Worm (Caenorhabditis elegans) whole organism, L4 larva: ENCODE results near the gene npl-4.2.

Experiments
- F44E2.7 ChIP-seq: fragments of 200-800 bp; sonication (Bioruptor generic); IDR thresholded peaks from 2 replicates; pipeline ENCODE4 v2.1.2; 2022; ENCODE audit warnings: missing genetic modification characterization, missing compliant biosample characterization
- T20F7.1 ChIP-seq: fragments of 200-800 bp; sonication (Bioruptor generic); optimal IDR thresholded peaks from 2 replicates; lab custom pipeline; 2018; ENCODE audit warnings: mild to moderate bottlenecking, missing genetic modification characterization, missing compliant biosample characterization
- T26A8.4 ChIP-seq: fragments of 200-800 bp; sonication (Bioruptor generic); IDR thresholded peaks from 2 replicates; pipeline ENCODE4 v1.3.6; 2022; ENCODE audit warnings: missing genetic modification characterization, missing compliant biosample characterization
- Y105C5A.15 ChIP-seq: fragments of 200-800 bp; sonication (Bioruptor generic); IDR thresholded peaks from 2 replicates; pipeline ENCODE4 v1.3.6; 2022; ENCODE audit warnings: missing genetic modification characterization, missing compliant biosample characterization
- ama-1 ChIP-seq: fragments of 150-350 bp; optimal IDR thresholded peaks from 2 replicates; lab custom pipeline; 2014; ENCODE audit warnings: inconsistent platforms, mixed read lengths
- attf-4 ChIP-seq: sonication (generic microtip); optimal IDR thresholded peaks from 3 replicates; lab custom pipeline; 2017; ENCODE audit warnings: missing biosample characterization, missing genetic modification characterization
- ceh-20 ChIP-seq: fragments of 200-800 bp; sonication (Bioruptor generic); IDR thresholded peaks from 2 replicates; pipeline ENCODE4 v1.3.6; 2022; ENCODE audit warnings: missing genetic modification reagents, missing genetic modification characterization, missing compliant biosample characterization
- ceh-32 ChIP-seq: sonication (generic microtip); optimal IDR thresholded peaks from 2 replicates; lab custom pipeline; 2016; ENCODE audit warnings: mild to moderate bottlenecking, missing genetic modification characterization, missing compliant biosample characterization; ENCODE audit not compliant: poor library complexity
- ctbp-1 ChIP-seq: fragments of 200-800 bp; sonication (Bioruptor generic); IDR thresholded peaks from 2 replicates; pipeline ENCODE4 v1.3.6; 2022; ENCODE audit warnings: missing genetic modification reagents, missing genetic modification characterization, missing compliant biosample characterization
- daf-16 ChIP-seq, 3 experiments: sonication (generic microtip); optimal IDR thresholded peaks; 2 replicates each; lab custom pipeline; 2016 to 2017; ENCODE audit warnings: missing genetic modification characterization in 3 of 3, missing genetic modification reagents in 3 of 3, mild to moderate bottlenecking in 2 of 3, missing compliant biosample characterization in 2 of 3, missing biosample characterization in 1 of 3, moderate library complexity in 1 of 3
- daf-19 ChIP-seq: fragments of 200-800 bp; sonication (Bioruptor generic); conservative IDR thresholded peaks from 2 replicates; pipeline ENCODE4 v1.3.6; 2022; ENCODE audit warnings: missing genetic modification characterization, missing compliant biosample characterization
- dmd-6 ChIP-seq: fragments of 200-800 bp; sonication (Bioruptor generic); IDR thresholded peaks from 2 replicates; pipeline ENCODE4 v1.3.6; 2022; ENCODE audit warnings: missing genetic modification reagents, missing genetic modification characterization, missing compliant biosample characterization
- dmd-8 ChIP-seq: fragments of 200-800 bp; sonication (Bioruptor generic); IDR thresholded peaks from 2 replicates; pipeline ENCODE4 v1.3.6; 2022; ENCODE audit warnings: missing genetic modification characterization, missing compliant biosample characterization
- dpl-1 ChIP-seq: fragments of 150-350 bp; optimal IDR thresholded peaks from 2 replicates; lab custom pipeline; 2014; ENCODE audit warnings: missing biosample characterization, missing genetic modification reagents, missing genetic modification characterization
- dve-1 ChIP-seq: sonication (generic microtip); optimal IDR thresholded peaks from 2 replicates; lab custom pipeline; 2017; ENCODE audit warnings: antibody characterized with exemption, mild to moderate bottlenecking, missing genetic modification characterization, missing compliant biosample characterization; ENCODE audit not compliant: insufficient read depth
- egl-43 ChIP-seq: fragments of 200-800 bp; sonication (Bioruptor generic); IDR thresholded peaks from 2 replicates; pipeline ENCODE4 v1.3.6; 2022; ENCODE audit warnings: missing genetic modification reagents, missing genetic modification characterization, missing compliant biosample characterization
- fos-1 ChIP-seq: fragments of 150-350 bp; optimal IDR thresholded peaks from 2 replicates; lab custom pipeline; 2014; ENCODE audit warnings: missing biosample characterization, missing genetic modification characterization
- gei-8 ChIP-seq: fragments of 200-800 bp; sonication (Bioruptor generic); optimal IDR thresholded peaks from 2 replicates; lab custom pipeline; 2018; ENCODE audit warnings: mild to moderate bottlenecking, missing genetic modification characterization, missing compliant biosample characterization
- hlh-11 ChIP-seq: fragments of 200-800 bp; sonication (Bioruptor generic); optimal IDR thresholded peaks from 2 replicates; lab custom pipeline; 2018; ENCODE audit warnings: mild to moderate bottlenecking, missing genetic modification characterization, missing compliant biosample characterization
- jun-1 ChIP-seq: fragments of 150-350 bp; optimal IDR thresholded peaks from 2 replicates; lab custom pipeline; 2014; ENCODE audit warnings: missing biosample characterization, missing genetic modification reagents, missing genetic modification characterization
- lin-1 ChIP-seq: fragments of 200-800 bp; sonication (Bioruptor generic); IDR thresholded peaks from 2 replicates; pipeline ENCODE4 v1.3.6; 2022; ENCODE audit warnings: missing genetic modification reagents, missing genetic modification characterization, missing compliant biosample characterization
- lin-13 ChIP-seq: fragments of 150-350 bp; optimal IDR thresholded peaks from 2 replicates; lab custom pipeline; 2014; ENCODE audit warnings: missing biosample characterization, missing genetic modification reagents, missing genetic modification characterization
- mdl-1 ChIP-seq, 2 experiments: fragments of 150-350 bp in 1 of 2; sonication (generic microtip) in 1 of 2; optimal IDR thresholded peaks; 2 replicates each; lab custom pipeline; 2014 to 2017; ENCODE audit warnings: missing biosample characterization in 2 of 2, missing genetic modification characterization in 2 of 2
- mes-2 ChIP-seq: sonication (generic microtip); optimal IDR thresholded peaks from 2 replicates; lab custom pipeline; 2016; ENCODE audit warnings: missing genotype, mild to moderate bottlenecking, missing genetic modification characterization, missing compliant biosample characterization; ENCODE audit not compliant: poor library complexity, severe bottlenecking
- mxl-2 ChIP-seq: fragments of 200-800 bp; sonication (Bioruptor generic); conservative IDR thresholded peaks from 2 replicates; pipeline ENCODE4 v1.3.6; 2022; ENCODE audit warnings: missing genetic modification reagents, missing genetic modification characterization, missing compliant biosample characterization
- mxl-3 ChIP-seq: fragments of 200-800 bp; sonication (Bioruptor generic); optimal IDR thresholded peaks from 2 replicates; lab custom pipeline; 2018; ENCODE audit warnings: mild to moderate bottlenecking, missing genetic modification characterization, missing compliant biosample characterization
- nhr-102 ChIP-seq: sonication (generic microtip); optimal IDR thresholded peaks from 2 replicates; lab custom pipeline; 2016; ENCODE audit warnings: mild to moderate bottlenecking, missing genetic modification characterization, moderate library complexity, missing compliant biosample characterization
- nhr-28 ChIP-seq: fragments of 150-350 bp; optimal IDR thresholded peaks from 2 replicates; lab custom pipeline; 2014; ENCODE audit warnings: missing biosample characterization, missing genetic modification characterization
- nhr-41 ChIP-seq: fragments of 200-800 bp; sonication (Bioruptor generic); IDR thresholded peaks from 2 replicates; pipeline ENCODE4 v1.3.6; 2022; ENCODE audit warnings: missing genetic modification reagents, missing genetic modification characterization, missing compliant biosample characterization
- nhr-48 ChIP-seq: sonication (generic microtip); optimal IDR thresholded peaks from 2 replicates; lab custom pipeline; 2016; ENCODE audit warnings: mild to moderate bottlenecking, missing genetic modification characterization, missing compliant biosample characterization
- nhr-77 ChIP-seq: fragments of 150-350 bp; optimal IDR thresholded peaks from 2 replicates; lab custom pipeline; 2014; ENCODE audit warnings: missing biosample characterization, missing genetic modification characterization
- php-3 ChIP-seq: fragments of 200-800 bp; sonication (Bioruptor generic); IDR thresholded peaks from 2 replicates; pipeline ENCODE4 v1.3.6; 2022; ENCODE audit warnings: missing genetic modification reagents, missing genetic modification characterization, missing compliant biosample characterization
- pqm-1 ChIP-seq: sonication (generic microtip); optimal IDR thresholded peaks from 2 replicates; lab custom pipeline; 2017; ENCODE audit warnings: missing biosample characterization, missing genetic modification characterization
- sdz-12 ChIP-seq: fragments of 200-800 bp; sonication (Bioruptor generic); optimal IDR thresholded peaks from 2 replicates; lab custom pipeline; 2018; ENCODE audit warnings: mild to moderate bottlenecking, missing genetic modification characterization, missing compliant biosample characterization
- skn-1 ChIP-seq: fragments of 150-350 bp; optimal IDR thresholded peaks from 2 replicates; lab custom pipeline; 2014; ENCODE audit warnings: missing biosample characterization, missing genetic modification characterization
- snpc-1.2 ChIP-seq: fragments of 200-800 bp; sonication (Bioruptor generic); IDR thresholded peaks from 2 replicates; pipeline ENCODE4 v1.3.6; 2022; ENCODE audit warnings: missing genetic modification reagents, missing genetic modification characterization, missing compliant biosample characterization
- snpc-4 ChIP-seq: fragments of 150-350 bp; optimal IDR thresholded peaks from 2 replicates; lab custom pipeline; 2014; ENCODE audit warnings: missing biosample characterization, missing genetic modification characterization
- spr-1 ChIP-seq: sonication (generic microtip); optimal IDR thresholded peaks from 2 replicates; lab custom pipeline; 2016; ENCODE audit warnings: mild to moderate bottlenecking, missing genetic modification characterization, missing compliant biosample characterization
- tag-97 ChIP-seq: fragments of 200-800 bp; sonication (Bioruptor generic); IDR thresholded peaks from 2 replicates; pipeline ENCODE4 v1.3.6; 2022; ENCODE audit warnings: missing genetic modification characterization, missing compliant biosample characterization
- tra-1 ChIP-seq: fragments of 200-800 bp; sonication (Bioruptor generic); IDR thresholded peaks from 2 replicates; pipeline ENCODE4 v1.3.6; 2022; ENCODE audit warnings: missing genetic modification reagents, missing genetic modification characterization, missing compliant biosample characterization
- unc-62 ChIP-seq, 3 experiments: fragments of 150-350 bp in 1 of 3; sonication (generic microtip); optimal IDR thresholded peaks in 2 of 3; peaks in 1 of 3; 1 replicate in 1 of 3; 2 replicates in 2 of 3; lab custom pipeline; 2014 to 2017; ENCODE audit warnings: missing biosample characterization in 3 of 3, missing genetic modification characterization in 3 of 3, missing genetic modification reagents in 3 of 3, missing genotype in 1 of 3
- vab-7 ChIP-seq: fragments of 200-800 bp; sonication (Bioruptor generic); IDR thresholded peaks from 2 replicates; pipeline ENCODE4 v1.3.6; 2022; ENCODE audit warnings: missing genetic modification reagents, missing genetic modification characterization, missing compliant biosample characterization
- zfp-3 ChIP-seq: fragments of 200-800 bp; sonication (Bioruptor generic); conservative IDR thresholded peaks from 2 replicates; pipeline ENCODE4 v1.3.6; 2022; ENCODE audit warnings: missing genetic modification reagents, missing genetic modification characterization, missing compliant biosample characterization
- zip-2 ChIP-seq: fragments of 150-350 bp; optimal IDR thresholded peaks from 2 replicates; lab custom pipeline; 2014; ENCODE audit warnings: missing biosample characterization, missing genetic modification characterization
- ztf-11 ChIP-seq: fragments of 150-350 bp; optimal IDR thresholded peaks from 2 replicates; lab custom pipeline; 2014; ENCODE audit warnings: missing biosample characterization, missing genetic modification characterization

Gene npl-4.2

ce11 chrII:5582309-5582708 lies 40.4 kb upstream of the npl-4.2 start, which contains the start of gene T25E4.2:
TSS of gene T25E4.2 (minus strand) at chrII:5582409.
- no peak for TF ChIP-seq tag-97 (GFP tag; lab: Robert Waterston, UW)
- TF ChIP-seq jun-1 (tag; lab: Kevin White, UChicago): no peak
- no peak for TF ChIP-seq Y105C5A.15
- TF ChIP-seq attf-4 (tag; lab: Kevin White, UChicago): no peak
- no peak for TF ChIP-seq dpl-1 (GFP tag; lab: Kevin White, UChicago)
- no peak for TF ChIP-seq skn-1
- no peak for TF ChIP-seq fos-1 (tag; lab: Kevin White, UChicago)
- TF ChIP-seq nhr-41: no peak
- TF ChIP-seq nhr-48: no peak
- no peak for TF ChIP-seq T20F7.1 (GFP tag; lab: Kevin White, UChicago)
- TF ChIP-seq snpc-4: no peak
- no peak for TF ChIP-seq gei-8 (GFP tag; lab: Kevin White, UChicago)
- TF ChIP-seq, all 104 proteins: peak for 0

DNA sequence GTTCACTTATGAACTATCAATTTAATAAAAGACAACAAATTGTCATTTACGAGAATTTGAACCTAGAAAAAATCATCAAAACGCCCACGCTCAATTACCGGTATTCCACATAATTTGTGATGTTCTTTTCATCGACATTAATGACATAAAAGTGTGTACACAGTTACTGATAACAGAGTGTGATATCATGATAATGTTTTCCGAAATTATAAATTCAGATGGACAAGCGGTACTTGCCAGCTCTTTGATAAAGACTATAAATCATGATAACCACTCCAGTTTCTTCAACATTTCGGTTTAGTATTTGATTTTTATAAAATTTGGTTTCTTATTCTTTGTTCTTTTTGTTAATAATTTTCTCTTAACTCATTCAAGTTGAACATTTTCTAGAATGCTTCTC lies 36.9 kb upstream of the npl-4.2 start, which contains the start of gene lys-8:
Gene lys-8, plus strand, starts transcription at position 391 of the 400 bp plus-strand sequence.
- no peak for TF ChIP-seq egl-43 (GFP tag; lab: Robert Waterston, UW)
- no peak for TF ChIP-seq snpc-1.2 (GFP tag; lab: Robert Waterston, UW)
- TF ChIP-seq dve-1 (tag; lab: Kevin White, UChicago): peak; percentile 89
- no peak for TF ChIP-seq zip-2 (tag; lab: Kevin White, UChicago)
- TF ChIP-seq dmd-6: peak; percentile 93
- no peak for TF ChIP-seq T26A8.4 (GFP tag; lab: Robert Waterston, UW)
- TF ChIP-seq mxl-2: no peak
- no peak for TF ChIP-seq vab-7 (GFP tag; lab: Robert Waterston, UW)
- peak; percentile 86 for TF ChIP-seq ceh-20 (GFP tag; lab: Robert Waterston, UW)
- TF ChIP-seq sdz-12 (GFP tag; lab: Kevin White, UChicago): no peak
- no peak for TF ChIP-seq ceh-32 (tag; lab: Kevin White, UChicago)
- TF ChIP-seq dpl-1 (GFP tag; lab: Kevin White, UChicago): no peak
- TF ChIP-seq mes-2: no peak
- peak; percentile 90 for TF ChIP-seq hlh-11 (tag; lab: Kevin White, UChicago)
- peak; percentile 54 for TF ChIP-seq lin-1
- TF ChIP-seq daf-19 (GFP tag; lab: Robert Waterston, UW): no peak
- TF ChIP-seq ztf-11 (tag; lab: Kevin White, UChicago): no peak
- peak; percentile 13 for TF ChIP-seq lin-13 (GFP tag; lab: Kevin White, UChicago)
- no peak for TF ChIP-seq daf-16 (GFP tag; optimal IDR thresholded peaks at IDR 0.05; lab: Kevin White, UChicago)
- peak; percentile 98 for TF ChIP-seq daf-16 (tag; optimal IDR thresholded peaks at IDR 0.05; lab: Kevin White, UChicago)
- TF ChIP-seq nhr-102 (tag; lab: Kevin White, UChicago): peak; percentile 16
- peak; percentile 95 for TF ChIP-seq nhr-28
- peak; percentile 99 for TF ChIP-seq php-3 (GFP tag; lab: Robert Waterston, UW)
- no peak for TF ChIP-seq ama-1 (lab: Kevin White, UChicago)
- no peak for TF ChIP-seq unc-62 (GFP tag; optimal IDR thresholded peaks at IDR 0.05 in 1 of 2; lab: Kevin White, UChicago)
- TF ChIP-seq unc-62 (tag; optimal IDR thresholded peaks at IDR 0.05; lab: Kevin White, UChicago): no peak
- peak; percentile 99 for TF ChIP-seq pqm-1 (tag; lab: Kevin White, UChicago)
- TF ChIP-seq mdl-1 (tag; optimal IDR thresholded peaks at IDR 0.05; lab: Kevin White, UChicago): peak in 1 of 2 experiments; percentile 17
- no peak for TF ChIP-seq nhr-41
- peak; percentile 45 for TF ChIP-seq T20F7.1 (GFP tag; lab: Kevin White, UChicago)
- TF ChIP-seq dmd-8: no peak
- TF ChIP-seq nhr-77 (tag; lab: Kevin White, UChicago): peak; percentile 78
- no peak for TF ChIP-seq zfp-3 (GFP tag; lab: Robert Waterston, UW)
- no peak for TF ChIP-seq skn-1
- peak; percentile 76; the same call in 1 of the 2 replicates for TF ChIP-seq tra-1
- TF ChIP-seq nhr-48: peak; percentile 33
- TF ChIP-seq F44E2.7 (GFP tag; lab: Robert Waterston, UW): no peak
- peak; percentile 35 for TF ChIP-seq mxl-3 (GFP tag; lab: Kevin White, UChicago)
- TF ChIP-seq spr-1 (tag; lab: Kevin White, UChicago): no peak
- TF ChIP-seq ctbp-1 (GFP tag; lab: Robert Waterston, UW): no peak
- TF ChIP-seq, all 104 proteins: peak for 17
